Fruit fly (Drosophila melanogaster): Measurements from ENCODE around the gene GstZ2.

The GstZ2 gene

dm6 chr3R:9459385-9460285 lies 817 bp downstream of the GstZ2 start (continued):
- TF ChIP-seq CG32767 (GFP tag; IDR thresholded peaks at IDR 0.05) (no peak; the same call in 1 of the 2 replicates), E2f1 (GFP tag; IDR thresholded peaks at IDR 0.05) (peak; percentile 32; the same call in 1 of the 2 replicates), NC2β (GFP tag; optimal IDR thresholded peaks at IDR 0.05) (no peak), z (GFP tag; IDR thresholded peaks at IDR 0.05) (peak; percentile 82; the same call in 2 of the 3 replicates), exex (tag; optimal IDR thresholded peaks at IDR 0.05) (peak; percentile 60), Rx (GFP tag; IDR thresholded peaks at IDR 0.05) (no peak), chn (GFP tag; optimal IDR thresholded peaks at IDR 0.05) (peak; percentile 39), chif (GFP tag; optimal IDR thresholded peaks at IDR 0.05) (peak in 1 of 2 experiments; percentile 34), CG17612 (GFP tag; IDR thresholded peaks at IDR 0.05) (0 out of 2 replicates have a peak, but pooled peaks have one; percentile 24), CG18764 (GFP tag; optimal IDR thresholded peaks at IDR 0.05) (peak; percentile 1), Sox100B (GFP tag; optimal IDR thresholded peaks at IDR 0.05) (peak; percentile 75), CG12391 (tag; optimal IDR thresholded peaks at IDR 0.05) (peak; percentile 71), vfl (GFP tag; optimal IDR thresholded peaks at IDR 0.05) (peak; percentile 27), CG7786 (GFP tag; optimal IDR thresholded peaks at IDR 0.05) (peak; percentile 49), ken (GFP tag; IDR thresholded peaks at IDR 0.05) (no peak), CG15514 (GFP tag; optimal IDR thresholded peaks at IDR 0.05) (peak; percentile 76), so (GFP tag; IDR thresholded peaks at IDR 0.05) (peak; percentile 29; the same call in 1 of the 3 replicates), grau (tag; optimal IDR thresholded peaks at IDR 0.05) (peak; percentile 81), D19A (tag; optimal IDR thresholded peaks at IDR 0.05) (peak; percentile 65), CG2116 (GFP tag; optimal IDR thresholded peaks at IDR 0.05) (peak; percentile 23), p53 (GFP tag; optimal IDR thresholded peaks at IDR 0.05) (no peak), CG9437 (GFP tag; optimal IDR thresholded peaks at IDR 0.05) (peak; percentile 25), Adf1 (GFP tag; IDR thresholded peaks at IDR 0.05) (peak; percentile 13; the same call in 1 of the 2 replicates), Lpt (GFP tag; optimal IDR thresholded peaks at IDR 0.05) (no peak), CG2678 (tag; optimal IDR thresholded peaks at IDR 0.05) (peak; percentile 88), ERR (GFP tag; optimal IDR thresholded peaks at IDR 0.05) (no peak), Awh (GFP tag; IDR thresholded peaks at IDR 0.05) (no peak), ac (GFP tag; optimal IDR thresholded peaks at IDR 0.05) (no peak), gcm (GFP tag; optimal IDR thresholded peaks at IDR 0.05) (peak; percentile 55), CG32772 (GFP tag; IDR thresholded peaks at IDR 0.05) (peak; percentile 45; the same call in 1 of the 2 replicates), CG11247 (GFP tag; IDR thresholded peaks at IDR 0.05) (peak; percentile 53; the same call in 1 of the 2 replicates), Xbp1 (GFP tag; optimal IDR thresholded peaks at IDR 0.05) (peak; percentile 61), tgo (GFP tag; IDR thresholded peaks at IDR 0.05) (peak; percentile 66; the same call in 2 of the 3 replicates), unpg (GFP tag; optimal IDR thresholded peaks at IDR 0.05) (peak; percentile 68), dmrt11E (tag; optimal IDR thresholded peaks at IDR 0.05) (no peak), CG9817 (tag; optimal IDR thresholded peaks at IDR 0.05) (peak; percentile 73), Taf1 (GFP tag; IDR thresholded peaks at IDR 0.05) (no peak), CG15073 (GFP tag; optimal IDR thresholded peaks at IDR 0.05) (no peak), CG12744 (GFP tag; optimal IDR thresholded peaks at IDR 0.05) (peak; percentile 35), phol (tag; optimal IDR thresholded peaks at IDR 0.05) (peak; percentile 56), B-H1 (GFP tag; IDR thresholded peaks at IDR 0.05) (no peak), fu2 (GFP tag; optimal IDR thresholded peaks at IDR 0.05) (peak; percentile 17), CG1529 (GFP tag; optimal IDR thresholded peaks at IDR 0.05) (peak; percentile 21), Hand (GFP tag; optimal IDR thresholded peaks at IDR 0.05) (peak; percentile 87), Neu2 (GFP tag; optimal IDR thresholded peaks at IDR 0.05; ENCODE audit: borderline replicate concordance) (no peak), CG2199 (GFP tag; IDR thresholded peaks at IDR 0.05) (no peak), CG2202 (tag; optimal IDR thresholded peaks at IDR 0.05) (no peak), HmgD (GFP tag; optimal IDR thresholded peaks at IDR 0.05) (no peak), pum (GFP tag; optimal IDR thresholded peaks at IDR 0.05) (peak; percentile 3)
